Fruit fly (Drosophila melanogaster) whole organism, embryonic: ENCODE measurements around the gene Cpr5C.

Source experiments
- Asciz ChIP-seq: fragments of 200-800 bp; sonication (Bioruptor generic); optimal IDR thresholded peaks from 2 replicates; lab custom pipeline; 2017; ENCODE audit warnings: missing biosample characterization, mild to moderate bottlenecking, missing genetic modification characterization, missing genetic modification reagents
- Atf3 ChIP-seq: fragments of 200-800 bp; sonication (Bioruptor generic); optimal IDR thresholded peaks from 3 replicates; lab custom pipeline; 2016; ENCODE audit warnings: missing biosample characterization, missing genetic modification characterization
- Bteb2 ChIP-seq: fragments of 200-800 bp; sonication (Bioruptor generic); optimal IDR thresholded peaks from 2 replicates; lab custom pipeline; 2016; ENCODE audit warnings: missing biosample characterization, missing genetic modification characterization
- CG10979 ChIP-seq: fragments of 200-800 bp; sonication (Bioruptor generic); optimal IDR thresholded peaks from 2 replicates; lab custom pipeline; 2018; ENCODE audit warnings: missing biosample characterization, mild to moderate bottlenecking, missing genetic modification characterization, moderate library complexity
- CG12071 ChIP-seq: fragments of 200-800 bp; sonication (Bioruptor generic); optimal IDR thresholded peaks from 3 replicates; lab custom pipeline; 2018; ENCODE audit warnings: missing biosample characterization, mild to moderate bottlenecking, missing genetic modification characterization
- CG12769 ChIP-seq: fragments of 200-800 bp; sonication (Bioruptor generic); optimal IDR thresholded peaks from 2 replicates; lab custom pipeline; 2019; ENCODE audit warnings: missing biosample characterization, mild to moderate bottlenecking, missing genetic modification characterization, moderate library complexity
- CG14860 ChIP-seq: fragments of 200-800 bp; sonication (Bioruptor generic); IDR thresholded peaks from 3 replicates; pipeline ENCODE4 v1.3.6; 2022; ENCODE audit warnings: missing biosample characterization, missing genetic modification characterization; ENCODE audit not compliant: partially characterized antibody
- CG16863 ChIP-seq: fragments of 200-800 bp; sonication (Bioruptor generic); optimal IDR thresholded peaks from 3 replicates; lab custom pipeline; 2016; ENCODE audit warnings: missing biosample characterization, missing genetic modification characterization
- CG17361 ChIP-seq: fragments of 200-800 bp; sonication (Bioruptor generic); IDR thresholded peaks from 3 replicates; pipeline ENCODE4 v1.3.6; 2022; ENCODE audit warnings: missing biosample characterization, missing genetic modification characterization
- CG2202 ChIP-seq: fragments of 200-800 bp; sonication (Bioruptor generic); optimal IDR thresholded peaks from 2 replicates; lab custom pipeline; 2018; ENCODE audit warnings: missing biosample characterization, mild to moderate bottlenecking, missing genetic modification characterization
- CG34376 ChIP-seq: fragments of 200-800 bp; sonication (Bioruptor generic); optimal IDR thresholded peaks from 2 replicates; lab custom pipeline; 2018; ENCODE audit warnings: missing biosample characterization, mild to moderate bottlenecking, missing genetic modification characterization
- CG4617 ChIP-seq: fragments of 200-800 bp; sonication (Bioruptor generic); optimal IDR thresholded peaks from 3 replicates; lab custom pipeline; 2016; ENCODE audit warnings: missing biosample characterization, missing genetic modification characterization, borderline replicate concordance
- CG6689 ChIP-seq: fragments of 200-800 bp; sonication (Bioruptor generic); IDR thresholded peaks from 2 replicates; pipeline ENCODE4 v1.3.6; 2022; ENCODE audit warnings: missing biosample characterization, missing genetic modification characterization
- CG6765 ChIP-seq: fragments of 200-800 bp; sonication (Bioruptor generic); optimal IDR thresholded peaks from 3 replicates; lab custom pipeline; 2017; ENCODE audit warnings: missing biosample characterization, mild to moderate bottlenecking, missing genetic modification characterization
- CG9437 ChIP-seq: fragments of 200-800 bp; sonication (Bioruptor generic); optimal IDR thresholded peaks from 2 replicates; lab custom pipeline; 2018; ENCODE audit warnings: missing biosample characterization, mild to moderate bottlenecking, missing genetic modification characterization
- D19B ChIP-seq: fragments of 200-800 bp; sonication (Bioruptor generic); optimal IDR thresholded peaks from 2 replicates; lab custom pipeline; 2017; ENCODE audit warnings: missing biosample characterization, mild to moderate bottlenecking, missing genetic modification characterization
- Dad ChIP-seq: fragments of 200-800 bp; sonication (Bioruptor generic); optimal IDR thresholded peaks from 3 replicates; lab custom pipeline; 2016; ENCODE audit warnings: missing biosample characterization, missing genetic modification characterization
- Dbx ChIP-seq: fragments of 200-800 bp; sonication (Bioruptor generic); IDR thresholded peaks from 3 replicates; pipeline ENCODE4 v1.3.6; 2022; ENCODE audit warnings: missing biosample characterization, missing genetic modification characterization
- Deaf1 ChIP-seq: fragments of 200-800 bp; optimal IDR thresholded peaks from 3 replicates; lab custom pipeline; 2019; ENCODE audit warnings: missing biosample characterization, mild to moderate bottlenecking, missing genetic modification characterization, moderate library complexity
- Dek ChIP-seq: fragments of 200-800 bp; sonication (Bioruptor generic); optimal IDR thresholded peaks from 3 replicates; lab custom pipeline; 2019; ENCODE audit warnings: missing biosample characterization, mild to moderate bottlenecking, missing genetic modification characterization, moderate library complexity
- Dip2 ChIP-seq: fragments of 200-800 bp; sonication (Bioruptor generic); IDR thresholded peaks from 2 replicates; pipeline ENCODE4 v1.3.6; 2022; ENCODE audit warnings: missing biosample characterization, missing genetic modification characterization
- E2f1 ChIP-seq: fragments of 200-800 bp; sonication (Bioruptor generic); IDR thresholded peaks from 2 replicates; pipeline ENCODE4 v1.3.6; 2022; ENCODE audit warnings: missing biosample characterization, missing genetic modification characterization
- Gsc ChIP-seq: fragments of 200-800 bp; sonication (Bioruptor generic); IDR thresholded peaks from 2 replicates; pipeline ENCODE4 v1.3.6; 2022; ENCODE audit warnings: missing biosample characterization, missing genetic modification characterization
- HLH3B ChIP-seq: fragments of 200-800 bp; sonication (Bioruptor generic); IDR thresholded peaks from 2 replicates; pipeline ENCODE4 v1.3.6; 2022; ENCODE audit warnings: missing biosample characterization, missing genetic modification characterization
- Hey ChIP-seq: fragments of 200-800 bp; sonication (Bioruptor generic); optimal IDR thresholded peaks from 3 replicates; lab custom pipeline; 2018; ENCODE audit warnings: missing biosample characterization, mild to moderate bottlenecking, missing genetic modification characterization
- Hr51 ChIP-seq, 2 experiments: fragments of 200-800 bp; sonication (Bioruptor generic); optimal IDR thresholded peaks; 2 replicates in 1 of 2; 3 replicates in 1 of 2; lab custom pipeline; 2016 to 2018; ENCODE audit warnings: missing biosample characterization in 2 of 2, missing genetic modification characterization in 2 of 2, mild to moderate bottlenecking in 1 of 2, moderate library complexity in 1 of 2
- Mes4 ChIP-seq: fragments of 200-800 bp; sonication (Bioruptor generic); optimal IDR thresholded peaks from 2 replicates; lab custom pipeline; 2016; ENCODE audit warnings: missing biosample characterization, missing genetic modification characterization
- NFAT ChIP-seq: fragments of 200-800 bp; sonication (Bioruptor generic); IDR thresholded peaks from 2 replicates; pipeline ENCODE4 v1.3.6; 2022; ENCODE audit warnings: missing biosample characterization, missing genetic modification characterization
- NK7.1 ChIP-seq: fragments of 200-800 bp; sonication (Bioruptor generic); optimal IDR thresholded peaks from 3 replicates; lab custom pipeline; 2016; ENCODE audit warnings: missing biosample characterization, missing genetic modification characterization
- NfI ChIP-seq: fragments of 200-800 bp; sonication (Bioruptor generic); optimal IDR thresholded peaks from 3 replicates; lab custom pipeline; 2018; ENCODE audit warnings: missing biosample characterization, mild to moderate bottlenecking, missing genetic modification characterization, moderate library complexity
- PHDP ChIP-seq: fragments of 200-800 bp; sonication (Bioruptor generic); optimal IDR thresholded peaks from 3 replicates; lab custom pipeline; 2018; ENCODE audit warnings: missing biosample characterization, mild to moderate bottlenecking, missing genetic modification characterization, moderate library complexity
- Rx ChIP-seq: fragments of 200-800 bp; sonication (Bioruptor generic); IDR thresholded peaks from 2 replicates; pipeline ENCODE4 v1.3.6; 2022; ENCODE audit warnings: missing biosample characterization, missing genetic modification characterization
- Scr ChIP-seq: fragments of 200-800 bp; sonication (Bioruptor generic); IDR thresholded peaks from 2 replicates; pipeline ENCODE4 v1.3.6; 2022; ENCODE audit warnings: missing biosample characterization, missing genetic modification characterization; ENCODE audit not compliant: partially characterized antibody
- btn ChIP-seq: fragments of 200-800 bp; sonication (Bioruptor generic); optimal IDR thresholded peaks from 2 replicates; lab custom pipeline; 2016; ENCODE audit warnings: missing biosample characterization, missing genetic modification characterization
- chif ChIP-seq, 2 experiments: fragments of 200-800 bp; sonication (Bioruptor generic); optimal IDR thresholded peaks; 3 replicates each; lab custom pipeline; 2016; ENCODE audit warnings: missing biosample characterization in 2 of 2, missing genetic modification characterization in 2 of 2
- cwo ChIP-seq: fragments of 200-800 bp; sonication (Bioruptor generic); optimal IDR thresholded peaks from 3 replicates; lab custom pipeline; 2017; ENCODE audit warnings: missing biosample characterization, missing genetic modification characterization, mild to moderate bottlenecking, moderate library complexity, missing genetic modification reagents
- danr ChIP-seq: fragments of 200-800 bp; sonication (Bioruptor generic); IDR thresholded peaks from 2 replicates; pipeline ENCODE4 v1.3.6; 2022; ENCODE audit warnings: missing biosample characterization, missing genetic modification characterization
- dimm ChIP-seq: fragments of 200-800 bp; sonication (Bioruptor generic); IDR thresholded peaks from 2 replicates; pipeline ENCODE4 v1.3.6; 2022; ENCODE audit warnings: missing biosample characterization, missing genetic modification characterization
- fd64A ChIP-seq: fragments of 200-800 bp; sonication (Bioruptor generic); optimal IDR thresholded peaks from 3 replicates; lab custom pipeline; 2018; ENCODE audit warnings: missing biosample characterization, mild to moderate bottlenecking, missing genetic modification characterization
- grau ChIP-seq: fragments of 200-800 bp; optimal IDR thresholded peaks from 3 replicates; lab custom pipeline; 2019; ENCODE audit warnings: missing biosample characterization, mild to moderate bottlenecking, missing genetic modification characterization, moderate library complexity
- her ChIP-seq: fragments of 200-800 bp; sonication (Bioruptor generic); optimal IDR thresholded peaks from 2 replicates; lab custom pipeline; 2016; ENCODE audit warnings: missing biosample characterization, missing genetic modification characterization
- hkb ChIP-seq, 2 experiments: fragments of 200-800 bp in 1 of 2; fragments of >200 bp in 1 of 2; sonication (Bioruptor generic) in 1 of 2; IDR thresholded peaks in 1 of 2; optimal IDR thresholded peaks in 1 of 2; 2 replicates each; pipeline versions ENCODE4 v1.3.6 to Lab custom; 2017 to 2022; ENCODE audit warnings: missing biosample characterization in 1 of 2, missing genetic modification characterization in 1 of 2
- jigr1 ChIP-seq: fragments of 200-800 bp; sonication (Bioruptor generic); IDR thresholded peaks from 3 replicates; pipeline ENCODE4 v1.3.6; 2022; ENCODE audit warnings: missing biosample characterization, missing genetic modification characterization
- knrl ChIP-seq: fragments of 200-800 bp; sonication (Bioruptor generic); IDR thresholded peaks from 3 replicates; pipeline ENCODE4 v1.3.6; 2022; ENCODE audit warnings: missing biosample characterization, missing genetic modification characterization; ENCODE audit not compliant: partially characterized antibody
- maf-S ChIP-seq: fragments of 200-800 bp; sonication (Bioruptor generic); optimal IDR thresholded peaks from 2 replicates; lab custom pipeline; 2016; ENCODE audit warnings: missing biosample characterization, missing genetic modification characterization
- nmo ChIP-seq: fragments of 200-800 bp; sonication (Bioruptor generic); optimal IDR thresholded peaks from 2 replicates; lab custom pipeline; 2018; ENCODE audit warnings: missing biosample characterization, mild to moderate bottlenecking, missing genetic modification characterization, moderate library complexity
- psq ChIP-seq: fragments of 200-800 bp; sonication (Bioruptor generic); optimal IDR thresholded peaks from 2 replicates; lab custom pipeline; 2017; ENCODE audit warnings: missing biosample characterization, missing genetic modification characterization
- pzg ChIP-seq: fragments of 200-800 bp; sonication (Bioruptor generic); optimal IDR thresholded peaks from 3 replicates; lab custom pipeline; 2018; ENCODE audit warnings: missing biosample characterization, mild to moderate bottlenecking, missing genetic modification characterization, moderate library complexity
- tx ChIP-seq: fragments of 200-800 bp; sonication (Bioruptor generic); optimal IDR thresholded peaks from 2 replicates; lab custom pipeline; 2016; ENCODE audit warnings: missing biosample characterization, missing genetic modification characterization

Cpr5C gene

dm6 chrX:5783260-5784040 lies 21.0 kb upstream of the Cpr5C start (continued):
- peak in 1 of 2 experiments; percentile 24 for TF ChIP-seq chif (GFP tag; optimal IDR thresholded peaks at IDR 0.05; lab: Kevin White, UChicago)
- TF ChIP-seq CG4617 (GFP tag; lab: Kevin White, UChicago), result no peak
- no peak for TF ChIP-seq pzg (GFP tag; lab: Kevin White, UChicago)
- TF ChIP-seq Dip2, result no peak
- TF ChIP-seq Mes4 (GFP tag; lab: Kevin White, UChicago), result no peak
- peak; percentile 41 for TF ChIP-seq PHDP (tag; lab: Kevin White, UChicago)
- TF ChIP-seq NfI (GFP tag; lab: Kevin White, UChicago), result peak; percentile 4
- peak; percentile 63 for TF ChIP-seq CG10979 (tag; lab: Kevin White, UChicago)
- no peak for TF ChIP-seq NK7.1 (GFP tag; lab: Kevin White, UChicago)
- TF ChIP-seq Rx, result peak; percentile 21; the same call in 1 of the 2 replicates
- TF ChIP-seq dimm (GFP tag; lab: Robert Waterston, UW), result no peak
- no peak for TF ChIP-seq E2f1 (GFP tag; lab: Robert Waterston, UW)
- TF ChIP-seq CG6765, result no peak
- TF ChIP-seq CG14860, result no peak
- TF ChIP-seq grau (tag; lab: Kevin White, UChicago), result peak; percentile 38
- TF ChIP-seq Bteb2 (GFP tag; lab: Kevin White, UChicago), result no peak
- TF ChIP-seq Hey (tag; lab: Kevin White, UChicago), result no peak
- peak; percentile 45 for TF ChIP-seq HLH3B (GFP tag; lab: Robert Waterston, UW)
- TF ChIP-seq CG34376, result no peak
- no peak for TF ChIP-seq btn (GFP tag; lab: Kevin White, UChicago)
- no peak for TF ChIP-seq CG12769 (tag; lab: Kevin White, UChicago)
- peak; percentile 57 for TF ChIP-seq nmo (GFP tag; lab: Kevin White, UChicago)
- TF ChIP-seq Dbx (GFP tag; lab: Robert Waterston, UW), result no peak
- no peak for TF ChIP-seq Scr
- no peak for TF ChIP-seq jigr1 (GFP tag; lab: Robert Waterston, UW)
- TF ChIP-seq cwo (GFP tag; lab: Kevin White, UChicago), result no peak
- TF ChIP-seq Atf3 (GFP tag; lab: Kevin White, UChicago), result no peak
- no peak for TF ChIP-seq her (GFP tag; lab: Kevin White, UChicago)
- peak; percentile 57; the same call in 1 of the 3 replicates for TF ChIP-seq CG17361 (GFP tag; lab: Robert Waterston, UW)
- TF ChIP-seq Deaf1 (tag; lab: Kevin White, UChicago), result no peak
- TF ChIP-seq Gsc (GFP tag; lab: Robert Waterston, UW), result no peak
- TF ChIP-seq tx (GFP tag; lab: Kevin White, UChicago), result no peak
- TF ChIP-seq NFAT, result no peak
- no peak for TF ChIP-seq CG9437 (GFP tag; lab: Kevin White, UChicago)
- TF ChIP-seq Hr51 (GFP tag; optimal IDR thresholded peaks at IDR 0.05; lab: Kevin White, UChicago), result peak in 1 of 2 experiments; percentile 53
- TF ChIP-seq hkb (optimal IDR thresholded peaks at IDR 0.05; lab: Kevin White, UChicago), result no peak
- TF ChIP-seq hkb (GFP tag; IDR thresholded peaks at IDR 0.05; lab: Robert Waterston, UW), result peak; percentile 51; the same call in 1 of the 2 replicates
- no peak for TF ChIP-seq CG2202
- TF ChIP-seq CG16863, result peak; percentile 4
- peak; percentile 68 for TF ChIP-seq CG6689 (GFP tag; lab: Robert Waterston, UW)
- TF ChIP-seq CG12071 (GFP tag; lab: Kevin White, UChicago), result peak; percentile 22
- TF ChIP-seq Asciz (GFP tag; lab: Kevin White, UChicago), result peak; percentile 54
- TF ChIP-seq Dek (tag; lab: Kevin White, UChicago), result no peak
- TF ChIP-seq knrl (GFP tag; lab: Robert Waterston, UW), result no peak
- TF ChIP-seq fd64A, result no peak
- TF ChIP-seq D19B (GFP tag; lab: Kevin White, UChicago), result no peak
- no peak for TF ChIP-seq psq (GFP tag; lab: Kevin White, UChicago)
- no peak for TF ChIP-seq Dad (GFP tag; lab: Kevin White, UChicago)
- TF ChIP-seq danr (GFP tag; lab: Robert Waterston, UW), result no peak
- TF ChIP-seq maf-S (GFP tag; lab: Kevin White, UChicago), result no peak
